Fruit fly (Drosophila melanogaster) whole organism, embryonic: ENCODE measurements around the gene IscU.
A peak's percentile ranks its signal among the peaks of the same experiment; 100 is the strongest.

ENCODE experiments used
- Blimp-1 ChIP-seq: fragments of 200-800 bp; sonication (Bioruptor generic); optimal IDR thresholded peaks from 3 replicates; lab custom pipeline; 2018; ENCODE audit warnings: missing biosample characterization, missing genetic modification characterization, mild to moderate bottlenecking, moderate library complexity, missing genetic modification reagents
- CG10267 ChIP-seq: fragments of 200-800 bp; sonication (Bioruptor generic); optimal IDR thresholded peaks from 2 replicates; lab custom pipeline; 2018; ENCODE audit warnings: missing biosample characterization, mild to moderate bottlenecking, missing genetic modification characterization, moderate library complexity
- CG10543 ChIP-seq: fragments of 200-800 bp; sonication (Bioruptor generic); optimal IDR thresholded peaks from 3 replicates; lab custom pipeline; 2017; ENCODE audit warnings: missing biosample characterization, mild to moderate bottlenecking, missing genetic modification characterization, moderate library complexity
- CG10959 ChIP-seq: fragments of 200-800 bp; sonication (Bioruptor generic); IDR thresholded peaks from 2 replicates; pipeline ENCODE4 v1.3.6; 2022; ENCODE audit warnings: missing biosample characterization, missing genetic modification characterization
- CG11085 ChIP-seq: fragments of 200-800 bp; sonication (Bioruptor generic); IDR thresholded peaks from 2 replicates; pipeline ENCODE4 v1.3.6; 2022; ENCODE audit warnings: missing biosample characterization, missing genetic modification characterization
- CG11695 ChIP-seq: fragments of 200-800 bp; sonication (Bioruptor generic); IDR thresholded peaks from 3 replicates; pipeline ENCODE4 v1.3.6; 2022; ENCODE audit warnings: missing biosample characterization, missing genetic modification characterization
- CG13287 ChIP-seq: fragments of 200-800 bp; sonication (Bioruptor generic); IDR thresholded peaks from 2 replicates; pipeline ENCODE4 v1.3.6; 2022; ENCODE audit warnings: missing biosample characterization, missing genetic modification characterization; ENCODE audit not compliant: partially characterized antibody
- CG13296 ChIP-seq: fragments of 200-800 bp; sonication (Bioruptor generic); optimal IDR thresholded peaks from 3 replicates; lab custom pipeline; 2018; ENCODE audit warnings: missing biosample characterization, mild to moderate bottlenecking, missing genetic modification characterization
- CG15269 ChIP-seq: fragments of 200-800 bp; sonication (Bioruptor generic); optimal IDR thresholded peaks from 2 replicates; lab custom pipeline; 2018; ENCODE audit warnings: missing biosample characterization, mild to moderate bottlenecking, missing genetic modification characterization, moderate library complexity
- CG17912 ChIP-seq: fragments of 200-800 bp; sonication (Bioruptor generic); optimal IDR thresholded peaks from 2 replicates; lab custom pipeline; 2018; ENCODE audit warnings: missing biosample characterization, mild to moderate bottlenecking, missing genetic modification characterization
- CG18476 ChIP-seq: fragments of 200-800 bp; sonication (Bioruptor generic); optimal IDR thresholded peaks from 2 replicates; lab custom pipeline; 2016; ENCODE audit warnings: missing biosample characterization, mild to moderate bottlenecking, missing genetic modification characterization
- CG2889 ChIP-seq: fragments of 200-800 bp; sonication (Bioruptor generic); IDR thresholded peaks from 3 replicates; pipeline ENCODE4 v1.3.6; 2022; ENCODE audit warnings: missing biosample characterization, missing genetic modification characterization
- CG3847 ChIP-seq: fragments of 200-800 bp; sonication (Bioruptor generic); IDR thresholded peaks from 2 replicates; pipeline ENCODE4 v1.3.6; 2022; ENCODE audit warnings: missing biosample characterization, missing genetic modification characterization
- CG4404 ChIP-seq: fragments of 200-800 bp; sonication (Bioruptor generic); IDR thresholded peaks from 2 replicates; pipeline ENCODE4 v1.3.6; 2022; ENCODE audit warnings: missing biosample characterization, missing genetic modification characterization
- CG4617 ChIP-seq: fragments of 200-800 bp; sonication (Bioruptor generic); optimal IDR thresholded peaks from 3 replicates; lab custom pipeline; 2016; ENCODE audit warnings: missing biosample characterization, missing genetic modification characterization, borderline replicate concordance
- CG7372 ChIP-seq: fragments of 200-800 bp; sonication (Bioruptor generic); IDR thresholded peaks from 2 replicates; pipeline ENCODE4 v1.3.6; 2022; ENCODE audit warnings: missing biosample characterization, missing genetic modification characterization
- CG8765 ChIP-seq: fragments of 200-800 bp; sonication (Bioruptor generic); IDR thresholded peaks from 2 replicates; pipeline ENCODE4 v1.3.6; 2022; ENCODE audit warnings: missing biosample characterization, missing genetic modification characterization
- CG9797 ChIP-seq: fragments of 200-800 bp; sonication (Bioruptor generic); optimal IDR thresholded peaks from 3 replicates; lab custom pipeline; 2018; ENCODE audit warnings: missing biosample characterization, mild to moderate bottlenecking, missing genetic modification characterization
- HHEX ChIP-seq: fragments of 200-800 bp; sonication (Bioruptor generic); optimal IDR thresholded peaks from 3 replicates; lab custom pipeline; 2017; ENCODE audit warnings: missing biosample characterization, mild to moderate bottlenecking, missing genetic modification characterization, missing genetic modification reagents
- Hr3 ChIP-seq: fragments of 200-800 bp; sonication (Bioruptor generic); optimal IDR thresholded peaks from 3 replicates; lab custom pipeline; 2016; ENCODE audit warnings: missing biosample characterization, missing genetic modification characterization
- Lhr ChIP-seq: fragments of 200-800 bp; sonication (Bioruptor generic); optimal IDR thresholded peaks from 3 replicates; lab custom pipeline; 2017; ENCODE audit warnings: mild to moderate bottlenecking, missing biosample characterization, missing genetic modification reagents, missing genetic modification characterization
- Mrtf ChIP-seq: fragments of 200-800 bp; sonication (Bioruptor generic); IDR thresholded peaks from 3 replicates; pipeline ENCODE4 v1.3.6; 2022; ENCODE audit warnings: missing biosample characterization, missing genetic modification characterization
- Myb ChIP-seq: fragments of 200-800 bp; sonication (Bioruptor generic); optimal IDR thresholded peaks from 2 replicates; lab custom pipeline; 2016; ENCODE audit warnings: missing biosample characterization, missing genetic modification characterization
- Oaz ChIP-seq: fragments of 200-800 bp; sonication (Bioruptor generic); IDR thresholded peaks from 2 replicates; pipeline ENCODE4 v1.3.6; 2022; ENCODE audit warnings: missing biosample characterization, missing genetic modification characterization
- Pdp1 ChIP-seq, 2 experiments: fragments of 200-800 bp; sonication (Bioruptor generic); optimal IDR thresholded peaks; 3 replicates each; lab custom pipeline; 2016; ENCODE audit warnings: missing biosample characterization in 2 of 2, missing genetic modification characterization in 2 of 2, mild to moderate bottlenecking in 1 of 2, moderate library complexity in 1 of 2
- Ravus ChIP-seq: fragments of 200-800 bp; sonication (Bioruptor generic); IDR thresholded peaks from 2 replicates; pipeline ENCODE4 v1.3.6; 2022; ENCODE audit warnings: missing biosample characterization, missing genetic modification characterization
- Sin3A ChIP-seq: fragments of >200 bp; optimal IDR thresholded peaks from 2 replicates; lab custom pipeline; 2018
- Sox100B ChIP-seq: fragments of 200-800 bp; sonication (Bioruptor generic); optimal IDR thresholded peaks from 3 replicates; lab custom pipeline; 2018; ENCODE audit warnings: missing biosample characterization, mild to moderate bottlenecking, missing genetic modification characterization
- Trl ChIP-seq, 3 experiments: fragments of >200 bp in 2 of 3; fragments of 200-800 bp in 1 of 3; sonication (Bioruptor generic) in 1 of 3; optimal IDR thresholded peaks; 2 replicates in 1 of 3; 3 replicates in 2 of 3; lab custom pipeline; 2016 to 2017; ENCODE audit warnings: missing biosample characterization in 1 of 3, missing genetic modification characterization in 1 of 3
- Xbp1 ChIP-seq: fragments of 200-800 bp; sonication (Bioruptor generic); optimal IDR thresholded peaks from 3 replicates; lab custom pipeline; 2016; ENCODE audit warnings: missing biosample characterization, mild to moderate bottlenecking, missing genetic modification characterization
- ac ChIP-seq: fragments of 200-800 bp; sonication (Bioruptor generic); optimal IDR thresholded peaks from 3 replicates; lab custom pipeline; 2017; ENCODE audit warnings: missing biosample characterization, mild to moderate bottlenecking, missing genetic modification characterization
- ci ChIP-seq: fragments of 200-800 bp; sonication (Bioruptor generic); IDR thresholded peaks from 3 replicates; pipeline ENCODE4 v1.3.6; 2022; ENCODE audit warnings: missing biosample characterization, missing genetic modification characterization
- dimm ChIP-seq: fragments of 200-800 bp; sonication (Bioruptor generic); IDR thresholded peaks from 2 replicates; pipeline ENCODE4 v1.3.6; 2022; ENCODE audit warnings: missing biosample characterization, missing genetic modification characterization
- fd3F ChIP-seq: fragments of 200-800 bp; sonication (Bioruptor generic); optimal IDR thresholded peaks from 2 replicates; lab custom pipeline; 2018; ENCODE audit warnings: missing biosample characterization, mild to moderate bottlenecking, missing genetic modification characterization, moderate library complexity
- ham ChIP-seq: fragments of 200-800 bp; sonication (Bioruptor generic); IDR thresholded peaks from 2 replicates; pipeline ENCODE4 v1.3.6; 2022; ENCODE audit warnings: missing biosample characterization, missing genetic modification characterization
- ind ChIP-seq: fragments of 200-800 bp; sonication (Bioruptor generic); optimal IDR thresholded peaks from 3 replicates; lab custom pipeline; 2016; ENCODE audit warnings: missing biosample characterization, missing genetic modification characterization
- jing ChIP-seq: fragments of 200-800 bp; sonication (Bioruptor generic); optimal IDR thresholded peaks from 2 replicates; lab custom pipeline; 2018; ENCODE audit warnings: missing biosample characterization, mild to moderate bottlenecking, missing genetic modification characterization
- jumu ChIP-seq: fragments of 200-800 bp; sonication (Bioruptor generic); optimal IDR thresholded peaks from 3 replicates; lab custom pipeline; 2016; ENCODE audit warnings: missing biosample characterization, missing genetic modification characterization
- kay ChIP-seq: fragments of 200-800 bp; sonication (Bioruptor generic); optimal IDR thresholded peaks from 2 replicates; lab custom pipeline; 2016; ENCODE audit warnings: missing biosample characterization, missing genetic modification characterization
- kni ChIP-seq: fragments of 200-800 bp; sonication (Bioruptor generic); optimal IDR thresholded peaks from 3 replicates; lab custom pipeline; 2017; ENCODE audit warnings: mild to moderate bottlenecking, missing biosample characterization, missing genetic modification reagents, missing genetic modification characterization
- lilli ChIP-seq: fragments of 200-800 bp; sonication (Bioruptor generic); optimal IDR thresholded peaks from 3 replicates; lab custom pipeline; 2016; ENCODE audit warnings: missing biosample characterization, missing genetic modification characterization
- lola ChIP-seq, 3 experiments: fragments of >200 bp in 2 of 3; fragments of 200-800 bp in 1 of 3; sonication (Bioruptor generic) in 1 of 3; optimal IDR thresholded peaks; 2 replicates each; lab custom pipeline; 2017 to 2019; ENCODE audit warnings: missing biosample characterization in 3 of 3, missing genetic modification characterization in 3 of 3, mild to moderate bottlenecking in 1 of 3, moderate library complexity in 1 of 3
- pho ChIP-seq: fragments of 200-800 bp; sonication (Bioruptor generic); optimal IDR thresholded peaks from 2 replicates; lab custom pipeline; 2016; ENCODE audit warnings: missing biosample characterization, missing genetic modification characterization
- slou ChIP-seq: fragments of 200-800 bp; sonication (Bioruptor generic); optimal IDR thresholded peaks from 3 replicates; lab custom pipeline; 2016; ENCODE audit warnings: missing biosample characterization, missing genetic modification characterization
- unpg ChIP-seq: fragments of 200-800 bp; sonication (Bioruptor generic); optimal IDR thresholded peaks from 3 replicates; lab custom pipeline; 2018; ENCODE audit warnings: missing biosample characterization, mild to moderate bottlenecking, missing genetic modification characterization, moderate library complexity
- zfh2 ChIP-seq: fragments of 200-800 bp; sonication (Bioruptor generic); optimal IDR thresholded peaks from 2 replicates; lab custom pipeline; 2016; ENCODE audit warnings: missing biosample characterization, missing genetic modification characterization

Gene IscU

dm6 chr3R:8854619-8855206 lies 30.7 kb upstream of the IscU start (continued):
- no peak for TF ChIP-seq CG8765 (GFP tag; lab: Robert Waterston, UW)
- TF ChIP-seq CG2889 (GFP tag; lab: Robert Waterston, UW) = no peak
- TF ChIP-seq Blimp-1 (GFP tag; lab: Kevin White, UChicago) = peak; percentile 76
- no peak for TF ChIP-seq CG4404 (GFP tag; lab: Robert Waterston, UW)
- no peak for TF ChIP-seq CG3847 (GFP tag; lab: Robert Waterston, UW)
- TF ChIP-seq kni (GFP tag; lab: Kevin White, UChicago) = peak; percentile 79
- TF ChIP-seq kay = no peak
- no peak for TF ChIP-seq Ravus (GFP tag; lab: Robert Waterston, UW)
- no peak for TF ChIP-seq unpg (GFP tag; lab: Kevin White, UChicago)
- TF ChIP-seq Myb (GFP tag; lab: Kevin White, UChicago) = no peak
- no peak for TF ChIP-seq Sox100B
- no peak for TF ChIP-seq CG13296 (GFP tag; lab: Kevin White, UChicago)
- no peak for TF ChIP-seq pho
- TF ChIP-seq CG13287 (GFP tag; lab: Robert Waterston, UW) = no peak
- TF ChIP-seq CG11085 (GFP tag; lab: Robert Waterston, UW) = no peak
- TF ChIP-seq Hr3 (GFP tag; lab: Kevin White, UChicago) = no peak
- TF ChIP-seq Oaz (GFP tag; lab: Robert Waterston, UW) = no peak
- TF ChIP-seq lola (GFP tag; optimal IDR thresholded peaks at IDR 0.05; lab: Kevin White, UChicago) = no peak
- no peak for TF ChIP-seq CG4617 (GFP tag; lab: Kevin White, UChicago)
- no peak for TF ChIP-seq jumu (GFP tag; lab: Kevin White, UChicago)
- no peak for TF ChIP-seq CG10543 (GFP tag; lab: Kevin White, UChicago)
- peak; percentile 58 for TF ChIP-seq CG15269 (tag; lab: Kevin White, UChicago)
- TF ChIP-seq Trl (optimal IDR thresholded peaks at IDR 0.05; lab: Kevin White, UChicago) = no peak
- TF ChIP-seq Trl (GFP tag; optimal IDR thresholded peaks at IDR 0.05; lab: Kevin White, UChicago) = no peak
- no peak for TF ChIP-seq CG9797 (GFP tag; lab: Kevin White, UChicago)
- no peak for TF ChIP-seq fd3F (GFP tag; lab: Kevin White, UChicago)
- TF ChIP-seq CG18476 (GFP tag; lab: Kevin White, UChicago) = no peak
- TF ChIP-seq slou = no peak
- no peak for TF ChIP-seq HHEX (GFP tag; lab: Kevin White, UChicago)
- TF ChIP-seq Sin3A (lab: Kevin White, UChicago) = no peak
- no peak for TF ChIP-seq zfh2 (GFP tag; lab: Kevin White, UChicago)
- no peak for TF ChIP-seq ci (GFP tag; lab: Robert Waterston, UW)
- TF ChIP-seq ham = no peak
- no peak for TF ChIP-seq Pdp1 (GFP tag; optimal IDR thresholded peaks at IDR 0.05; lab: Kevin White, UChicago)
- no peak for TF ChIP-seq CG11695 (GFP tag; lab: Robert Waterston, UW)
- no peak for TF ChIP-seq Lhr (GFP tag; lab: Kevin White, UChicago)
- no peak for TF ChIP-seq ac (GFP tag; lab: Kevin White, UChicago)
- no peak for TF ChIP-seq Mrtf (GFP tag; lab: Robert Waterston, UW)
- TF ChIP-seq CG10959 (GFP tag; lab: Robert Waterston, UW) = no peak
- no peak for TF ChIP-seq lilli (GFP tag; lab: Kevin White, UChicago)
- TF ChIP-seq CG7372 (GFP tag; lab: Robert Waterston, UW) = no peak
- no peak for TF ChIP-seq Xbp1
- no peak for TF ChIP-seq CG10267 (tag; lab: Kevin White, UChicago)
- TF ChIP-seq dimm (GFP tag; lab: Robert Waterston, UW) = no peak
- no peak for TF ChIP-seq jing (GFP tag; lab: Kevin White, UChicago)
- TF ChIP-seq CG17912 (GFP tag; lab: Kevin White, UChicago) = no peak
- TF ChIP-seq ind (GFP tag; lab: Kevin White, UChicago) = no peak
